Worm (Caenorhabditis elegans): Measurements from ENCODE around the gene F48E3.9.

The F48E3.9 gene

ce11 chrX:7474968-7475433 lies 5.9 kb upstream of the F48E3.9 start, which contains the start of gene coh-1:
Gene coh-1, minus strand, starts transcription at chrX:7475018.
- TF ChIP-seq set-16 (GFP tag; IDR thresholded peaks at IDR 0.05), result no peak
- TF ChIP-seq Y105C5A.15 (GFP tag; IDR thresholded peaks at IDR 0.05), result no peak
- TF ChIP-seq lsy-2 (tag; optimal IDR thresholded peaks at IDR 0.05), result peak in 1 of 2 experiments; percentile 71
- no peak for TF ChIP-seq lin-29 (GFP tag; IDR thresholded peaks at IDR 0.05)
- no peak for TF ChIP-seq egl-43 (GFP tag; IDR thresholded peaks at IDR 0.05)
- no peak for TF ChIP-seq ama-1 (optimal IDR thresholded peaks at IDR 0.05)
- peak; percentile 66 for TF ChIP-seq mes-2 (tag; optimal IDR thresholded peaks at IDR 0.05; ENCODE audit: poor library complexity, severe bottlenecking)
- TF ChIP-seq lim-7 (GFP tag; IDR thresholded peaks at IDR 0.05), result no peak
- no peak for TF ChIP-seq nhr-48 (tag; optimal IDR thresholded peaks at IDR 0.05)
- no peak for TF ChIP-seq madf-5 (GFP tag; IDR thresholded peaks at IDR 0.05)
- TF ChIP-seq rbr-2 (tag; optimal IDR thresholded peaks at IDR 0.05), result peak; percentile 59
- TF ChIP-seq nhr-6 (tag; optimal IDR thresholded peaks at IDR 0.05), result peak; percentile 43
- TF ChIP-seq nhr-237 (tag; optimal IDR thresholded peaks at IDR 0.05), result no peak
- peak; percentile 19 for TF ChIP-seq hlh-11 (tag; optimal IDR thresholded peaks at IDR 0.05)
- TF ChIP-seq nhr-28 (tag; optimal IDR thresholded peaks at IDR 0.05), result peak; percentile 43
- TF ChIP-seq F10B5.3 (tag; optimal IDR thresholded peaks at IDR 0.05), result no peak
- TF ChIP-seq ZK546.5 (tag; optimal IDR thresholded peaks at IDR 0.05), result no peak
- peak; percentile 97 for TF ChIP-seq aha-1 (tag)
- TF ChIP-seq dpl-1 (GFP tag; optimal IDR thresholded peaks at IDR 0.05), result peak; percentile 51
- TF ChIP-seq hif-1 (tag; optimal IDR thresholded peaks at IDR 0.05), result peak in 1 of 2 experiments; percentile 7
- no peak for TF ChIP-seq spr-3 (GFP tag; optimal IDR thresholded peaks at IDR 0.05)
- TF ChIP-seq vab-7 (GFP tag; IDR thresholded peaks at IDR 0.05), result no peak
- TF ChIP-seq ceh-20 (GFP tag; IDR thresholded peaks at IDR 0.05), result no peak
- TF ChIP-seq Y5F2A.4 (GFP tag; optimal IDR thresholded peaks at IDR 0.05), result no peak
- TF ChIP-seq mep-1 (tag; optimal IDR thresholded peaks at IDR 0.05), result peak; percentile 66
- no peak for TF ChIP-seq madf-9 (GFP tag; conservative IDR thresholded peaks at IDR 0.05)
- TF ChIP-seq nhr-25 (tag; optimal IDR thresholded peaks at IDR 0.05; ENCODE audit: borderline replicate concordance, insufficient read depth), result peak; percentile 45
- no peak for TF ChIP-seq zag-1 (tag; optimal IDR thresholded peaks at IDR 0.05)
- no peak for TF ChIP-seq dmd-8 (GFP tag; IDR thresholded peaks at IDR 0.05)
- peak; percentile 69 for TF ChIP-seq hmg-1.1 (GFP tag; IDR thresholded peaks at IDR 0.05)
- TF ChIP-seq dve-1 (tag; optimal IDR thresholded peaks at IDR 0.05; ENCODE audit: insufficient read depth), result peak; percentile 71
- peak; percentile 2 for TF ChIP-seq nhr-11 (tag; optimal IDR thresholded peaks at IDR 0.05)
- TF ChIP-seq ceh-44 (GFP tag; IDR thresholded peaks at IDR 0.05), result no peak
- TF ChIP-seq duxl-1 (tag; optimal IDR thresholded peaks at IDR 0.05; ENCODE audit: poor library complexity), result no peak
- TF ChIP-seq unc-62 (GFP tag; optimal IDR thresholded peaks at IDR 0.05 in 1 of 2), result peak in 1 of 2 experiments; percentile 82
- TF ChIP-seq unc-62 (tag; optimal IDR thresholded peaks at IDR 0.05), result no peak
- no peak for TF ChIP-seq mxl-3 (GFP tag; optimal IDR thresholded peaks at IDR 0.05)
- TF ChIP-seq dmd-6 (GFP tag; IDR thresholded peaks at IDR 0.05), result no peak
- no peak for TF ChIP-seq Y48G9A.11 (GFP tag; IDR thresholded peaks at IDR 0.05)
- TF ChIP-seq R02D3.7 (tag; optimal IDR thresholded peaks at IDR 0.05), result no peak
- no peak for TF ChIP-seq lin-38 (GFP tag; IDR thresholded peaks at IDR 0.05)
- TF ChIP-seq hlh-30 (tag; optimal IDR thresholded peaks at IDR 0.05; ENCODE audit: insufficient read depth), result peak; percentile 32
- TF ChIP-seq nhr-10 (tag; optimal IDR thresholded peaks at IDR 0.05), result no peak
- no peak for TF ChIP-seq pqm-1 (tag; optimal IDR thresholded peaks at IDR 0.05)

Measured in whole organism, L4 larva.